Fruit fly (Drosophila melanogaster) whole organism, embryonic: ENCODE results near the gene spidey.

ENCODE experiments used
- CG10209 ChIP-seq: fragments of 200-800 bp; sonication (Bioruptor generic); optimal IDR thresholded peaks from 3 replicates; lab custom pipeline; 2017; ENCODE audit warnings: missing biosample characterization, mild to moderate bottlenecking, missing genetic modification characterization, missing genetic modification reagents
- CG10274 ChIP-seq: fragments of 200-800 bp; sonication (Bioruptor generic); optimal IDR thresholded peaks from 3 replicates; lab custom pipeline; 2017; ENCODE audit warnings: missing biosample characterization, mild to moderate bottlenecking, missing genetic modification characterization
- CG10321 ChIP-seq: fragments of 200-800 bp; sonication (Bioruptor generic); IDR thresholded peaks from 2 replicates; pipeline ENCODE4 v1.3.6; 2022; ENCODE audit warnings: missing biosample characterization, missing genetic modification characterization
- CG11560 ChIP-seq: fragments of 200-800 bp; sonication (Bioruptor generic); IDR thresholded peaks from 3 replicates; pipeline ENCODE4 v1.3.6; 2022; ENCODE audit warnings: missing biosample characterization, missing genetic modification characterization
- CG12299 ChIP-seq: fragments of 200-800 bp; sonication (Bioruptor generic); optimal IDR thresholded peaks from 2 replicates; lab custom pipeline; 2018; ENCODE audit warnings: missing biosample characterization, mild to moderate bottlenecking, missing genetic modification characterization
- CG13624 ChIP-seq: fragments of 200-800 bp; sonication (Bioruptor generic); optimal IDR thresholded peaks from 2 replicates; lab custom pipeline; 2016; ENCODE audit warnings: missing biosample characterization, missing genetic modification characterization
- CG14441 ChIP-seq: fragments of 200-800 bp; sonication (Bioruptor generic); IDR thresholded peaks from 2 replicates; pipeline ENCODE4 v1.3.6; 2022; ENCODE audit warnings: missing biosample characterization, missing genetic modification characterization
- CG17186 ChIP-seq: fragments of 200-800 bp; sonication (Bioruptor generic); optimal IDR thresholded peaks from 3 replicates; lab custom pipeline; 2017; ENCODE audit warnings: missing biosample characterization, missing genetic modification reagents, missing genetic modification characterization
- CG17359 ChIP-seq: fragments of 200-800 bp; sonication (Bioruptor generic); optimal IDR thresholded peaks from 3 replicates; lab custom pipeline; 2018; ENCODE audit warnings: missing biosample characterization, mild to moderate bottlenecking, missing genetic modification characterization, moderate library complexity
- CG2129 ChIP-seq: fragments of 200-800 bp; sonication (Bioruptor generic); IDR thresholded peaks from 2 replicates; pipeline ENCODE4 v1.3.6; 2022; ENCODE audit warnings: missing biosample characterization, missing genetic modification characterization; ENCODE audit not compliant: partially characterized antibody
- CG4282 ChIP-seq: fragments of 200-800 bp; sonication (Bioruptor generic); optimal IDR thresholded peaks from 2 replicates; lab custom pipeline; 2016; ENCODE audit warnings: missing biosample characterization, missing genetic modification characterization
- CG6254 ChIP-seq: fragments of 200-800 bp; sonication (Bioruptor generic); optimal IDR thresholded peaks from 3 replicates; lab custom pipeline; 2017; ENCODE audit warnings: mild to moderate bottlenecking, missing biosample characterization, missing genetic modification reagents, missing genetic modification characterization
- CG6813 ChIP-seq: fragments of 200-800 bp; sonication (Bioruptor generic); optimal IDR thresholded peaks from 2 replicates; lab custom pipeline; 2017; ENCODE audit warnings: missing biosample characterization, missing genetic modification characterization, mild to moderate bottlenecking, moderate library complexity, missing genetic modification reagents
- CG7556 ChIP-seq: fragments of 200-800 bp; sonication (Bioruptor generic); optimal IDR thresholded peaks from 2 replicates; lab custom pipeline; 2017; ENCODE audit warnings: missing biosample characterization, mild to moderate bottlenecking, missing genetic modification characterization
- CG7745 ChIP-seq: fragments of 200-800 bp; sonication (Bioruptor generic); optimal IDR thresholded peaks from 2 replicates; lab custom pipeline; 2018; ENCODE audit warnings: missing biosample characterization, mild to moderate bottlenecking, missing genetic modification characterization, moderate library complexity
- CG7786 ChIP-seq: fragments of 200-800 bp; sonication (Bioruptor generic); optimal IDR thresholded peaks from 2 replicates; lab custom pipeline; 2016; ENCODE audit warnings: missing biosample characterization, missing genetic modification characterization
- CG7839 ChIP-seq: fragments of 200-800 bp; sonication (Bioruptor generic); optimal IDR thresholded peaks from 3 replicates; lab custom pipeline; 2018; ENCODE audit warnings: missing biosample characterization, mild to moderate bottlenecking, missing genetic modification characterization, moderate library complexity
- CG9727 ChIP-seq: fragments of 200-800 bp; sonication (Bioruptor generic); optimal IDR thresholded peaks from 3 replicates; lab custom pipeline; 2017; ENCODE audit warnings: missing biosample characterization, mild to moderate bottlenecking, missing genetic modification characterization
- CG9932 ChIP-seq: fragments of 200-800 bp; sonication (Bioruptor generic); IDR thresholded peaks from 2 replicates; pipeline ENCODE4 v1.3.6; 2022; ENCODE audit warnings: missing biosample characterization, missing genetic modification characterization
- Camta ChIP-seq: fragments of 200-800 bp; sonication (Bioruptor generic); optimal IDR thresholded peaks from 2 replicates; lab custom pipeline; 2016; ENCODE audit warnings: missing biosample characterization, missing genetic modification characterization
- Chrac-16 ChIP-seq: fragments of 200-800 bp; sonication (Bioruptor generic); optimal IDR thresholded peaks from 3 replicates; lab custom pipeline; 2016; ENCODE audit warnings: missing biosample characterization, missing genetic modification characterization
- Doc3 ChIP-seq: fragments of 200-800 bp; sonication (Bioruptor generic); IDR thresholded peaks from 3 replicates; pipeline ENCODE4 v1.3.6; 2022; ENCODE audit warnings: missing biosample characterization, missing genetic modification characterization; ENCODE audit not compliant: partially characterized antibody
- HLH54F ChIP-seq: fragments of 200-800 bp; sonication (Bioruptor generic); optimal IDR thresholded peaks from 3 replicates; lab custom pipeline; 2016; ENCODE audit warnings: missing biosample characterization, missing genetic modification characterization
- Max ChIP-seq: fragments of 200-800 bp; sonication (Bioruptor generic); optimal IDR thresholded peaks from 2 replicates; lab custom pipeline; 2016; ENCODE audit warnings: missing biosample characterization, mild to moderate bottlenecking, missing genetic modification characterization
- Optix ChIP-seq: fragments of 200-800 bp; sonication (Bioruptor generic); IDR thresholded peaks from 3 replicates; pipeline ENCODE4 v1.3.6; 2022; ENCODE audit warnings: missing biosample characterization, missing genetic modification characterization
- Ptx1 ChIP-seq: fragments of 200-800 bp; sonication (Bioruptor generic); IDR thresholded peaks from 2 replicates; pipeline ENCODE4 v1.3.6; 2022; ENCODE audit warnings: missing biosample characterization, missing genetic modification characterization
- Rfx ChIP-seq: fragments of 200-800 bp; sonication (Bioruptor generic); IDR thresholded peaks from 2 replicates; pipeline ENCODE4 v1.3.6; 2022; ENCODE audit warnings: missing biosample characterization, missing genetic modification characterization
- amos ChIP-seq: fragments of 200-800 bp; sonication (Bioruptor generic); IDR thresholded peaks from 2 replicates; pipeline ENCODE4 v1.3.6; 2022; ENCODE audit warnings: missing biosample characterization, missing genetic modification characterization; ENCODE audit not compliant: partially characterized antibody
- ase ChIP-seq: fragments of 200-800 bp; sonication (Bioruptor generic); IDR thresholded peaks from 3 replicates; pipeline ENCODE4 v1.3.6; 2022; ENCODE audit warnings: missing biosample characterization, missing genetic modification characterization
- ato ChIP-seq: fragments of 200-800 bp; sonication (Bioruptor generic); IDR thresholded peaks from 2 replicates; pipeline ENCODE4 v1.3.6; 2022; ENCODE audit warnings: missing biosample characterization, missing genetic modification characterization; ENCODE audit not compliant: partially characterized antibody
- bowl ChIP-seq: fragments of 200-800 bp; sonication (Bioruptor generic); IDR thresholded peaks from 2 replicates; pipeline ENCODE4 v1.3.6; 2022; ENCODE audit warnings: missing biosample characterization, missing genetic modification characterization
- caup ChIP-seq: fragments of 200-800 bp; sonication (Bioruptor generic); optimal IDR thresholded peaks from 3 replicates; lab custom pipeline; 2017; ENCODE audit warnings: missing biosample characterization, mild to moderate bottlenecking, missing genetic modification characterization, moderate library complexity; ENCODE audit not compliant: severe bottlenecking
- disco-r ChIP-seq: fragments of 200-800 bp; sonication (Bioruptor generic); optimal IDR thresholded peaks from 2 replicates; lab custom pipeline; 2016; ENCODE audit warnings: missing biosample characterization, missing genetic modification characterization
- dysf ChIP-seq: fragments of 200-800 bp; sonication (Bioruptor generic); IDR thresholded peaks from 3 replicates; pipeline ENCODE4 v1.3.6; 2022; ENCODE audit warnings: missing biosample characterization, missing genetic modification characterization
- esg ChIP-seq: fragments of 200-800 bp; sonication (Bioruptor generic); conservative IDR thresholded peaks from 2 replicates; pipeline ENCODE4 v1.3.6; 2022; ENCODE audit warnings: missing biosample characterization, missing genetic modification characterization
- fd3F ChIP-seq: fragments of 200-800 bp; sonication (Bioruptor generic); optimal IDR thresholded peaks from 2 replicates; lab custom pipeline; 2018; ENCODE audit warnings: missing biosample characterization, mild to moderate bottlenecking, missing genetic modification characterization, moderate library complexity
- gcm2 ChIP-seq: fragments of 200-800 bp; sonication (Bioruptor generic); optimal IDR thresholded peaks from 2 replicates; lab custom pipeline; 2016; ENCODE audit warnings: missing biosample characterization, missing genetic modification characterization
- gro ChIP-seq: fragments of 200-800 bp; sonication (Bioruptor generic); optimal IDR thresholded peaks from 2 replicates; lab custom pipeline; 2016; ENCODE audit warnings: missing biosample characterization, missing genetic modification characterization
- gsb ChIP-seq: fragments of 200-800 bp; sonication (Bioruptor generic); IDR thresholded peaks from 2 replicates; pipeline ENCODE4 v1.3.6; 2022; ENCODE audit warnings: missing biosample characterization, missing genetic modification characterization
- gt ChIP-seq: fragments of 200-800 bp; sonication (Bioruptor generic); IDR thresholded peaks from 2 replicates; pipeline ENCODE4 v1.3.6; 2022; ENCODE audit warnings: missing biosample characterization, missing genetic modification characterization
- h ChIP-seq: fragments of >200 bp; optimal IDR thresholded peaks from 2 replicates; lab custom pipeline; 2017
- nerfin-2 ChIP-seq: fragments of 200-800 bp; sonication (Bioruptor generic); IDR thresholded peaks from 2 replicates; pipeline ENCODE4 v1.3.6; 2022; ENCODE audit warnings: missing biosample characterization, missing genetic modification characterization; ENCODE audit not compliant: partially characterized antibody
- onecut ChIP-seq: fragments of 200-800 bp; sonication (Bioruptor generic); IDR thresholded peaks from 2 replicates; pipeline ENCODE4 v1.3.6; 2022; ENCODE audit warnings: missing biosample characterization, missing genetic modification characterization
- pho ChIP-seq: fragments of 200-800 bp; sonication (Bioruptor generic); optimal IDR thresholded peaks from 2 replicates; lab custom pipeline; 2016; ENCODE audit warnings: missing biosample characterization, missing genetic modification characterization
- pita ChIP-seq: fragments of 200-800 bp; sonication (Bioruptor generic); optimal IDR thresholded peaks from 2 replicates; lab custom pipeline; 2017; ENCODE audit warnings: missing biosample characterization, mild to moderate bottlenecking, missing genetic modification characterization
- pum ChIP-seq: fragments of 200-800 bp; sonication (Bioruptor generic); optimal IDR thresholded peaks from 2 replicates; lab custom pipeline; 2016; ENCODE audit warnings: missing biosample characterization, missing genetic modification characterization
- sima ChIP-seq: fragments of 200-800 bp; sonication (Bioruptor generic); optimal IDR thresholded peaks from 2 replicates; lab custom pipeline; 2016; ENCODE audit warnings: missing biosample characterization, missing genetic modification characterization
- sqz ChIP-seq: fragments of 200-800 bp; sonication (Bioruptor generic); optimal IDR thresholded peaks from 3 replicates; lab custom pipeline; 2018; ENCODE audit warnings: missing biosample characterization, mild to moderate bottlenecking, missing genetic modification characterization
- twi ChIP-seq: fragments of 200-800 bp; optimal IDR thresholded peaks from 2 replicates; lab custom pipeline; 2019; ENCODE audit warnings: missing biosample characterization, mild to moderate bottlenecking, missing genetic modification characterization, moderate library complexity
- zen2 ChIP-seq: fragments of 200-800 bp; sonication (Bioruptor generic); IDR thresholded peaks from 3 replicates; pipeline ENCODE4 v1.3.6; 2022; ENCODE audit warnings: missing biosample characterization, missing genetic modification characterization; ENCODE audit not compliant: partially characterized antibody

The spidey gene

DNA sequence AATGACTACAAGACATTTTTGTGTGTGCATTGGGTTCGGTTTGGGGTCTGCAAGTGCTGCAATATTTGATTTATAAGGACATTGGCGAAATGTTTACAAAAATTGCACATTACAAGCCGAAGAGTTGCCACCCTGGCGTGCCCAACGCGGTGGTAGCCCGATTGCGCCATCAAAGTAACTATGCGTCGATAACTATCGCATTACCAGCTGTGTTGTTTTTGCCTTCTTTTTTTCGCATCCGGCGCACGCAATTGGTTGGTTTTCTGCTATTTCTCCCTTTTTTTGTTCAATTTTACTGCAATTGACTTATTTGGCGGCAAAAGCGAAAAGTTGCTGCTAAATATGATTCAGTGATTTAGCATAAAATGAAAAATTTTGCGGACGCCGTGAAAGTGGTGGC, 25.9 kb downstream of the spidey start, which contains the start of gene RpS14b (continued):
- peak; percentile 90 for TF ChIP-seq CG17186 (GFP tag; lab: Kevin White, UChicago)
- TF ChIP-seq Doc3 = peak; percentile 38; the same call in 1 of the 3 replicates
- TF ChIP-seq pho (GFP tag; lab: Kevin White, UChicago) = peak; percentile 53
- TF ChIP-seq Rfx (GFP tag; lab: Robert Waterston, UW) = peak; percentile 88
- TF ChIP-seq twi (tag; lab: Kevin White, UChicago) = no peak
- peak; percentile 42 for TF ChIP-seq CG4282 (GFP tag; lab: Kevin White, UChicago)
- peak; percentile 69 for TF ChIP-seq onecut (GFP tag; lab: Robert Waterston, UW)
- peak; percentile 65; the same call in 2 of the 3 replicates for TF ChIP-seq dysf (GFP tag; lab: Robert Waterston, UW)
- TF ChIP-seq Optix (GFP tag; lab: Robert Waterston, UW) = 0 out of 3 replicates have a peak, but pooled peaks have one; percentile 40
- peak; percentile 31 for TF ChIP-seq CG7839 (tag; lab: Kevin White, UChicago)
- peak; percentile 47 for TF ChIP-seq CG6813 (GFP tag; lab: Kevin White, UChicago)
- TF ChIP-seq CG10274 (GFP tag; lab: Kevin White, UChicago) = peak; percentile 43
- TF ChIP-seq Ptx1 (GFP tag; lab: Robert Waterston, UW) = peak; percentile 53
- TF ChIP-seq CG7745 (tag; lab: Kevin White, UChicago) = no peak
- peak; percentile 64 for TF ChIP-seq CG14441 (GFP tag; lab: Robert Waterston, UW)
- no peak for TF ChIP-seq CG6254
- TF ChIP-seq CG10209 (GFP tag; lab: Kevin White, UChicago) = peak; percentile 45
- TF ChIP-seq zen2 (GFP tag; lab: Robert Waterston, UW) = peak; percentile 62; the same call in 1 of the 3 replicates
- TF ChIP-seq gt = no peak
- TF ChIP-seq Max (GFP tag; lab: Kevin White, UChicago) = peak; percentile 51
- TF ChIP-seq CG9932 (GFP tag; lab: Robert Waterston, UW) = peak; percentile 69
- peak; percentile 83 for TF ChIP-seq amos (GFP tag; lab: Robert Waterston, UW)
- peak; percentile 32 for TF ChIP-seq CG7786 (GFP tag; lab: Kevin White, UChicago)
- no peak for TF ChIP-seq pita
- TF ChIP-seq h (lab: Kevin White, UChicago) = no peak
- no peak for TF ChIP-seq sima (GFP tag; lab: Kevin White, UChicago)
- TF ChIP-seq Chrac-16 (GFP tag; lab: Kevin White, UChicago) = peak; percentile 27
- peak; percentile 38 for TF ChIP-seq CG12299 (tag; lab: Kevin White, UChicago)
- TF ChIP-seq gro = peak; percentile 72
- TF ChIP-seq pum (GFP tag; lab: Kevin White, UChicago) = peak; percentile 3
- TF ChIP-seq ato (GFP tag; lab: Robert Waterston, UW) = peak; percentile 77
- peak; percentile 55 for TF ChIP-seq gcm2 (GFP tag; lab: Kevin White, UChicago)
- 0 out of 2 replicates have a peak, but pooled peaks have one; percentile 5 for TF ChIP-seq esg (GFP tag; lab: Robert Waterston, UW)
- no peak for TF ChIP-seq CG11560 (tag; lab: Robert Waterston, UW)
- no peak for TF ChIP-seq disco-r
- peak; percentile 67 for TF ChIP-seq CG13624
- TF ChIP-seq caup (GFP tag; lab: Kevin White, UChicago) = peak; percentile 88
- peak; percentile 22 for TF ChIP-seq fd3F
- TF ChIP-seq HLH54F (GFP tag; lab: Kevin White, UChicago) = peak; percentile 45
- peak; percentile 42; the same call in 1 of the 2 replicates for TF ChIP-seq CG10321 (GFP tag; lab: Robert Waterston, UW)
- no peak for TF ChIP-seq CG7556 (GFP tag; lab: Kevin White, UChicago)
- peak; percentile 67; the same call in 2 of the 3 replicates for TF ChIP-seq ase (GFP tag; lab: Robert Waterston, UW)
- TF ChIP-seq CG2129 = peak; percentile 32
- peak; percentile 51; the same call in 1 of the 2 replicates for TF ChIP-seq gsb
- no peak for TF ChIP-seq bowl (GFP tag; lab: Robert Waterston, UW)
- 0 out of 2 replicates have a peak, but pooled peaks have one; percentile 38 for TF ChIP-seq nerfin-2 (GFP tag; lab: Robert Waterston, UW)
- TF ChIP-seq sqz = peak; percentile 77
- TF ChIP-seq Camta (GFP tag; lab: Kevin White, UChicago) = peak; percentile 37
- TF ChIP-seq CG9727 (GFP tag; lab: Kevin White, UChicago) = peak; percentile 74
- peak; percentile 14 for TF ChIP-seq CG17359 (tag; lab: Kevin White, UChicago)
